Worm (Caenorhabditis elegans): Measurements from ENCODE around the gene tsp-1.

The tsp-1 gene

ce11 chrIII:8191695-8192094 lies 47.5 kb downstream of the tsp-1 start, which contains the start of gene C50C3.1:
Gene C50C3.1 (plus strand): TSS chrIII:8191995.
- no peak for TF ChIP-seq nfya-1 (tag; optimal IDR thresholded peaks at IDR 0.05; ENCODE audit: insufficient read depth)
- TF ChIP-seq unc-62 (GFP tag; optimal IDR thresholded peaks at IDR 0.05): no peak
- TF ChIP-seq fkh-2 (tag; optimal IDR thresholded peaks at IDR 0.05): no peak
- no peak for TF ChIP-seq nhr-25 (tag; optimal IDR thresholded peaks at IDR 0.05)
- no peak for TF ChIP-seq eor-1 (tag; optimal IDR thresholded peaks at IDR 0.05)
- no peak for TF ChIP-seq aly-2 (tag; optimal IDR thresholded peaks at IDR 0.05)
- no peak for TF ChIP-seq nhr-77 (tag; optimal IDR thresholded peaks at IDR 0.05)
- TF ChIP-seq tbx-2 (tag; optimal IDR thresholded peaks at IDR 0.05): no peak
- TF ChIP-seq fkh-10 (GFP tag; optimal IDR thresholded peaks at IDR 0.05): no peak
- TF ChIP-seq ama-1 (optimal IDR thresholded peaks at IDR 0.05): no peak

ce11 chrIII:8190505-8190904 lies 48.7 kb downstream of the tsp-1 start, which contains the start of gene C50C3.19:
Gene C50C3.19 (plus strand): TSS chrIII:8190805.
- no peak for TF ChIP-seq ceh-9 (tag; optimal IDR thresholded peaks at IDR 0.05)
- no peak for TF ChIP-seq hmg-11 (tag; optimal IDR thresholded peaks at IDR 0.05)
- no peak for TF ChIP-seq R02D3.7 (tag; optimal IDR thresholded peaks at IDR 0.05)
